Worm (Caenorhabditis elegans): ENCODE results near the gene M01F1.4.

- TF ChIP-seq ama-1 (optimal IDR thresholded peaks at IDR 0.05) (no peak), lin-15B (tag; optimal IDR thresholded peaks at IDR 0.05) (no peak), R02D3.7 (tag; optimal IDR thresholded peaks at IDR 0.05) (no peak), ceh-28 (tag; optimal IDR thresholded peaks at IDR 0.05) (no peak), elt-3 (tag; optimal IDR thresholded peaks at IDR 0.05) (no peak), nhr-237 (tag; optimal IDR thresholded peaks at IDR 0.05) (no peak), mdl-1 (tag; optimal IDR thresholded peaks at IDR 0.05) (no peak), ceh-82 (tag; optimal IDR thresholded peaks at IDR 0.05) (no peak), nhr-28 (tag; optimal IDR thresholded peaks at IDR 0.05) (no peak), fos-1 (tag; optimal IDR thresholded peaks at IDR 0.05) (no peak), ztf-11 (tag; optimal IDR thresholded peaks at IDR 0.05) (no peak), ceh-9 (tag; optimal IDR thresholded peaks at IDR 0.05) (no peak)
Observed at ce11 chrIII:3476245-3476644, 33.6 kb downstream of the M01F1.4 start.

Data from whole organism, L3 larva.